Worm (Caenorhabditis elegans) whole organism, mixed stage, embryonic: Measurements from ENCODE around the gene F41G4.13.

Experiments
- blmp-1 ChIP-seq: fragments of 150-350 bp; optimal IDR thresholded peaks from 2 replicates; lab custom pipeline; 2014; ENCODE audit warnings: missing biosample characterization, missing genetic modification characterization
- elt-1 ChIP-seq: sonication (generic microtip); optimal IDR thresholded peaks from 2 replicates; lab custom pipeline; 2017; ENCODE audit warnings: missing genetic modification characterization, mild to moderate bottlenecking, missing compliant biosample characterization, antibody characterized with exemption, moderate library complexity, borderline replicate concordance; ENCODE audit not compliant: insufficient read depth
- lin-13 ChIP-seq: fragments of 150-350 bp; optimal IDR thresholded peaks from 2 replicates; lab custom pipeline; 2014; ENCODE audit warnings: missing biosample characterization, missing genetic modification characterization
- mep-1 ChIP-seq: fragments of 150-350 bp; optimal IDR thresholded peaks from 2 replicates; lab custom pipeline; 2017; ENCODE audit warnings: missing biosample characterization, missing genetic modification reagents, missing genetic modification characterization, inconsistent platforms
- pha-4 ChIP-seq: fragments of 150-350 bp; optimal IDR thresholded peaks from 2 replicates; lab custom pipeline; 2018; ENCODE audit warnings: missing biosample characterization, missing genetic modification reagents, missing genetic modification characterization

DNA sequence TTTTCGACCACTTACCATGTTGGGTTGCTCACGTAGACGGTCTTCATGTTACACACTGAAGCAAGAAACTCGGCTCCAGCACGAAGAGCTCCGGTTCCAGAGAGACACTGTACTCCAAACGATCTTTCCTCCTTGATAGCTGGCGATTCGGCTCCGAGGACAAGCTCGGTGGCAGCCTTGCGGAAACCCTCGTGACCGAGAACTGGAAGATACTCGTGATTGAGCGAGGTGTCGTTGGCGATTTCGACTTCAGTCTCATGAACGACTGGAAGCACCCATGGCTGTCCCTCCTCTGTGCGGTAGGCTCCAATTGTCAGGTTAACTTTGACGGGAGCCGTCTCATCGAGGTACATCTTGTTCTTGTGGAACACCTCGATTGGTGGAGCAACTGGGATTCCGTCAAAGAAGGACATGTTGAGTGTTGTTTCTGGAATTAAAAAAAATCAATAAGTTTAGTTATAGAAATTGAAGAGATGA, 41.9 kb downstream of the F41G4.13 start, which contains the start of gene got-1.2:
- no peak for TF ChIP-seq mep-1 (tag; lab: Kevin White, UChicago)
- no peak for TF ChIP-seq lin-13 (tag; lab: Kevin White, UChicago)
- TF ChIP-seq pha-4 = no peak
- no peak for TF ChIP-seq elt-1
- no peak for TF ChIP-seq blmp-1 (tag; lab: Kevin White, UChicago)
